Fruit fly (Drosophila melanogaster) Kc167 (cell line): ENCODE measurements around the gene Art8.

Source experiments
- Myc ChIP-seq: fragments of >200 bp; optimal IDR thresholded peaks from 2 replicates; lab custom pipeline; 2017; ENCODE audit warnings: missing external identifiers
- Sin3A ChIP-seq: fragments of >200 bp; optimal IDR thresholded peaks from 2 replicates; lab custom pipeline; 2018; ENCODE audit warnings: missing external identifiers
- h ChIP-seq: fragments of >200 bp; optimal IDR thresholded peaks from 3 replicates; lab custom pipeline; 2018; ENCODE audit warnings: missing external identifiers
- insv ChIP-seq: fragments of >200 bp; optimal IDR thresholded peaks from 3 replicates; lab custom pipeline; 2018; ENCODE audit warnings: missing external identifiers
- psq ChIP-seq: fragments of >200 bp; optimal IDR thresholded peaks from 2 replicates; lab custom pipeline; 2017; ENCODE audit warnings: missing external identifiers
- ttk ChIP-seq: sonication (Bioruptor generic); optimal IDR thresholded peaks from 2 replicates; lab custom pipeline; 2017; ENCODE audit warnings: missing external identifiers

The Art8 gene

dm6 chr2L:11045467-11045914 is 34.6 kb upstream of the Art8 start:
- no peak for TF ChIP-seq Sin3A
- TF ChIP-seq ttk (lab: Kevin White, UChicago): no peak
- no peak for TF ChIP-seq h (lab: Kevin White, UChicago)
- no peak for TF ChIP-seq insv (lab: Kevin White, UChicago)
- no peak for TF ChIP-seq Myc

dm6 chr2L:11044678-11045466 is 34.0 kb upstream of the Art8 start:
- TF ChIP-seq Myc (no peak), ttk (lab: Kevin White, UChicago) (no peak), h (lab: Kevin White, UChicago) (no peak), Sin3A (no peak), insv (lab: Kevin White, UChicago) (no peak), psq (lab: Kevin White, UChicago) (no peak)

dm6 chr2L:11041785-11042184 is 30.9 kb upstream of the Art8 start:
- TF ChIP-seq insv (lab: Kevin White, UChicago) (no peak), h (lab: Kevin White, UChicago) (no peak), Sin3A (no peak), Myc (no peak), psq (lab: Kevin White, UChicago) (no peak), ttk (lab: Kevin White, UChicago) (no peak)

dm6 chr2L:11041074-11041473 is 30.2 kb upstream of the Art8 start:
- TF ChIP-seq psq (lab: Kevin White, UChicago) (no peak), ttk (lab: Kevin White, UChicago) (no peak), h (lab: Kevin White, UChicago) (no peak), Sin3A (no peak), insv (lab: Kevin White, UChicago) (no peak), Myc (no peak)

- TF ChIP-seq ttk (lab: Kevin White, UChicago) (no peak), insv (lab: Kevin White, UChicago) (no peak), Myc (no peak)
Observed at dm6 chr2L:11039548-11040144, 28.8 kb upstream of the Art8 start.

- no peak for TF ChIP-seq psq (lab: Kevin White, UChicago)
- TF ChIP-seq insv (lab: Kevin White, UChicago): no peak
- no peak for TF ChIP-seq h (lab: Kevin White, UChicago)
- TF ChIP-seq ttk (lab: Kevin White, UChicago): no peak
- no peak for TF ChIP-seq Sin3A
- TF ChIP-seq Myc: no peak
Observed at dm6 chr2L:11038918-11039317, 28.0 kb upstream of the Art8 start.

- TF ChIP-seq insv (lab: Kevin White, UChicago): no peak
Observed at dm6 chr2L:11037583-11038517, 27.0 kb upstream of the Art8 start.

dm6 chr2L:11034495-11034894 is 23.6 kb upstream of the Art8 start, which contains the start of gene CG18666:
CG18666 (plus strand) TSS chr2L:11034795.
- TF ChIP-seq h (lab: Kevin White, UChicago) (no peak), ttk (lab: Kevin White, UChicago) (no peak), Sin3A (no peak), Myc (no peak), insv (lab: Kevin White, UChicago) (no peak), psq (lab: Kevin White, UChicago) (no peak)

dm6 chr2L:11032285-11032970 is 21.5 kb upstream of the Art8 start:
- no peak for TF ChIP-seq Sin3A
- no peak for TF ChIP-seq ttk (lab: Kevin White, UChicago)
- TF ChIP-seq insv (lab: Kevin White, UChicago): no peak
- no peak for TF ChIP-seq Myc
- no peak for TF ChIP-seq psq (lab: Kevin White, UChicago)
- TF ChIP-seq h (lab: Kevin White, UChicago): no peak

- TF ChIP-seq insv (lab: Kevin White, UChicago): no peak
- TF ChIP-seq Myc: no peak
- TF ChIP-seq psq (lab: Kevin White, UChicago): no peak
- no peak for TF ChIP-seq Sin3A
- no peak for TF ChIP-seq ttk (lab: Kevin White, UChicago)
- TF ChIP-seq h (lab: Kevin White, UChicago): no peak
Observed at dm6 chr2L:11027825-11028496, 17.1 kb upstream of the Art8 start.

- TF ChIP-seq ttk (lab: Kevin White, UChicago) (no peak), psq (lab: Kevin White, UChicago) (no peak), Myc (no peak), h (lab: Kevin White, UChicago) (no peak), insv (lab: Kevin White, UChicago) (no peak), Sin3A (no peak)
Observed at dm6 chr2L:11027213-11027612, 16.3 kb upstream of the Art8 start.
